Worm (Caenorhabditis elegans) whole organism, L1 larva: Measurements from ENCODE around the gene C07G1.6.

Source experiments
- C16A3.4 ChIP-seq: fragments of 150-350 bp; optimal IDR thresholded peaks from 2 replicates; lab custom pipeline; 2014; ENCODE audit warnings: missing biosample characterization, missing genetic modification characterization
- C34B4.2 ChIP-seq: sonication (generic microtip); optimal IDR thresholded peaks from 2 replicates; lab custom pipeline; 2017; ENCODE audit warnings: mild to moderate bottlenecking, missing genetic modification characterization, missing compliant biosample characterization
- aly-2 ChIP-seq: fragments of 150-350 bp; optimal IDR thresholded peaks from 2 replicates; lab custom pipeline; 2014; ENCODE audit warnings: missing biosample characterization, missing genetic modification characterization
- blmp-1 ChIP-seq: fragments of 150-350 bp; optimal IDR thresholded peaks from 2 replicates; lab custom pipeline; 2014; ENCODE audit warnings: missing biosample characterization, missing genetic modification characterization
- ceh-63 ChIP-seq: fragments of 200-800 bp; sonication (Bioruptor generic); optimal IDR thresholded peaks from 2 replicates; lab custom pipeline; 2018; ENCODE audit warnings: mild to moderate bottlenecking, missing genetic modification characterization, missing compliant biosample characterization
- ceh-8 ChIP-seq: fragments of 200-800 bp; sonication (Bioruptor generic); optimal IDR thresholded peaks from 2 replicates; lab custom pipeline; 2018; ENCODE audit warnings: mild to moderate bottlenecking, missing genetic modification characterization, moderate library complexity, missing compliant biosample characterization
- ceh-82 ChIP-seq, 3 experiments: fragments of 150-350 bp in 1 of 3; sonication (generic microtip) in 2 of 3; optimal IDR thresholded peaks; 2 replicates each; lab custom pipeline; 2014 to 2017; ENCODE audit warnings: missing biosample characterization in 3 of 3, missing genetic modification characterization in 3 of 3
- ceh-88 ChIP-seq: fragments of 200-800 bp; sonication (Bioruptor generic); IDR thresholded peaks from 2 replicates; pipeline ENCODE4 v1.3.6; 2022; ENCODE audit warnings: missing genetic modification characterization, missing compliant biosample characterization
- ces-1 ChIP-seq: fragments of 150-350 bp; optimal IDR thresholded peaks from 2 replicates; lab custom pipeline; 2014; ENCODE audit warnings: missing biosample characterization, missing genetic modification reagents, missing genetic modification characterization
- dsc-1 ChIP-seq: sonication (generic microtip); optimal IDR thresholded peaks from 2 replicates; lab custom pipeline; 2016; ENCODE audit warnings: mild to moderate bottlenecking, missing genetic modification characterization, missing compliant biosample characterization
- efl-1 ChIP-seq, 4 experiments: fragments of 150-350 bp; optimal IDR thresholded peaks in 3 of 4; peaks in 1 of 4; 1 replicate in 1 of 4; 2 replicates in 3 of 4; lab custom pipeline; 2014; ENCODE audit warnings: missing biosample characterization in 2 of 4, missing genetic modification characterization in 2 of 4, missing genetic modification reagents in 2 of 4
- efl-3 ChIP-seq: fragments of 200-800 bp; sonication (Bioruptor generic); optimal IDR thresholded peaks from 2 replicates; lab custom pipeline; 2018; ENCODE audit warnings: mild to moderate bottlenecking, missing genetic modification characterization, missing compliant biosample characterization
- egl-13 ChIP-seq: sonication (generic microtip); optimal IDR thresholded peaks from 2 replicates; lab custom pipeline; 2016; ENCODE audit warnings: missing genotype, missing genetic modification reagents, missing genetic modification characterization, missing compliant biosample characterization
- egl-27 ChIP-seq, 2 experiments: fragments of 150-350 bp in 1 of 2; sonication (generic microtip); optimal IDR thresholded peaks; 3 replicates each; lab custom pipeline; 2017 to 2018; ENCODE audit warnings: missing biosample characterization in 2 of 2, missing genetic modification characterization in 2 of 2, missing genetic modification reagents in 2 of 2
- elt-3 ChIP-seq, 6 experiments: fragments of 150-350 bp in 1 of 6; sonication (generic microtip); optimal IDR thresholded peaks; 2 replicates each; lab custom pipeline; 2017 to 2018; ENCODE audit warnings: missing biosample characterization in 6 of 6, missing genetic modification characterization in 6 of 6, inconsistent platforms in 1 of 6
- fkh-10 ChIP-seq: sonication (generic microtip); optimal IDR thresholded peaks from 2 replicates; lab custom pipeline; 2017; ENCODE audit warnings: missing biosample characterization, missing genetic modification reagents, missing genetic modification characterization
- fkh-4 ChIP-seq: sonication (generic microtip); optimal IDR thresholded peaks from 2 replicates; lab custom pipeline; 2016; ENCODE audit warnings: missing compliant biosample characterization, missing genetic modification characterization, borderline replicate concordance
- fkh-8 ChIP-seq: sonication (generic microtip); optimal IDR thresholded peaks from 2 replicates; lab custom pipeline; 2016; ENCODE audit warnings: mild to moderate bottlenecking, missing genetic modification characterization, missing compliant biosample characterization
- hlh-4 ChIP-seq: sonication (generic microtip); optimal IDR thresholded peaks from 2 replicates; lab custom pipeline; 2016; ENCODE audit warnings: mild to moderate bottlenecking, missing genetic modification characterization, missing compliant biosample characterization
- irx-1 ChIP-seq: sonication (generic microtip); optimal IDR thresholded peaks from 2 replicates; lab custom pipeline; 2016; ENCODE audit warnings: missing genetic modification characterization, missing compliant biosample characterization
- lin-13 ChIP-seq: fragments of 150-350 bp; optimal IDR thresholded peaks from 2 replicates; lab custom pipeline; 2014; ENCODE audit warnings: missing biosample characterization, missing genetic modification reagents, missing genetic modification characterization
- lin-14 ChIP-seq: fragments of 200-800 bp; sonication (Bioruptor generic); optimal IDR thresholded peaks from 2 replicates; lab custom pipeline; 2018; ENCODE audit warnings: mild to moderate bottlenecking, missing genetic modification characterization, moderate library complexity, missing compliant biosample characterization
- lin-35 ChIP-seq, 2 experiments: fragments of 150-350 bp; optimal IDR thresholded peaks; 2 replicates each; lab custom pipeline; 2014; ENCODE audit warnings: missing biosample characterization in 2 of 2, missing genetic modification characterization in 2 of 2, missing genetic modification reagents in 2 of 2
- lsy-2 ChIP-seq, 2 experiments: fragments of 150-350 bp; optimal IDR thresholded peaks; 2 replicates each; lab custom pipeline; 2014; ENCODE audit warnings: missing biosample characterization in 2 of 2, missing genetic modification characterization in 2 of 2
- mdl-1 ChIP-seq, 2 experiments: fragments of 150-350 bp; optimal IDR thresholded peaks; 2 replicates each; lab custom pipeline; 2014 to 2017; ENCODE audit warnings: missing biosample characterization in 2 of 2, missing genetic modification characterization in 2 of 2, inconsistent platforms in 1 of 2
- mef-2 ChIP-seq: fragments of 150-350 bp; optimal IDR thresholded peaks from 2 replicates; lab custom pipeline; 2014; ENCODE audit warnings: missing biosample characterization, missing genetic modification characterization
- nhr-19 ChIP-seq: fragments of 200-800 bp; sonication (Bioruptor generic); conservative IDR thresholded peaks from 2 replicates; pipeline ENCODE4 v1.3.6; 2022; ENCODE audit warnings: missing genetic modification characterization, missing compliant biosample characterization
- nhr-20 ChIP-seq: sonication (generic microtip); optimal IDR thresholded peaks from 2 replicates; lab custom pipeline; 2016; ENCODE audit warnings: mild to moderate bottlenecking, missing genetic modification characterization, missing compliant biosample characterization
- nhr-71 ChIP-seq: sonication (generic microtip); optimal IDR thresholded peaks from 2 replicates; lab custom pipeline; 2016; ENCODE audit warnings: mild to moderate bottlenecking, missing genetic modification characterization, moderate library complexity, missing compliant biosample characterization
- pax-3 ChIP-seq: fragments of 200-800 bp; sonication (Bioruptor generic); optimal IDR thresholded peaks from 2 replicates; lab custom pipeline; 2018; ENCODE audit warnings: mild to moderate bottlenecking, missing genetic modification characterization, moderate library complexity, missing compliant biosample characterization
- pqm-1 ChIP-seq: sonication (generic microtip); optimal IDR thresholded peaks from 3 replicates; lab custom pipeline; 2017; ENCODE audit warnings: missing biosample characterization, missing genetic modification characterization
- rnt-1 ChIP-seq: sonication (generic microtip); optimal IDR thresholded peaks from 2 replicates; lab custom pipeline; 2016; ENCODE audit warnings: mild to moderate bottlenecking, missing genetic modification characterization, moderate library complexity, missing compliant biosample characterization
- skn-1 ChIP-seq: fragments of 150-350 bp; optimal IDR thresholded peaks from 2 replicates; lab custom pipeline; 2014; ENCODE audit warnings: missing biosample characterization, missing genetic modification characterization
- snpc-4 ChIP-seq: fragments of 150-350 bp; optimal IDR thresholded peaks from 2 replicates; lab custom pipeline; 2014; ENCODE audit warnings: missing biosample characterization, missing genetic modification characterization
- snu-23 ChIP-seq: sonication (generic microtip); optimal IDR thresholded peaks from 2 replicates; lab custom pipeline; 2016; ENCODE audit warnings: missing genetic modification characterization, missing compliant biosample characterization
- sox-4 ChIP-seq: sonication (generic microtip); optimal IDR thresholded peaks from 2 replicates; lab custom pipeline; 2016; ENCODE audit warnings: missing genetic modification characterization, missing compliant biosample characterization
- swsn-7 ChIP-seq: sonication (generic microtip); optimal IDR thresholded peaks from 2 replicates; lab custom pipeline; 2016; ENCODE audit warnings: missing genetic modification characterization, missing compliant biosample characterization
- tbx-2 ChIP-seq: sonication (generic microtip); optimal IDR thresholded peaks from 2 replicates; lab custom pipeline; 2016; ENCODE audit warnings: missing genetic modification characterization, missing compliant biosample characterization
- ztf-11 ChIP-seq, 2 experiments: sonication (generic microtip); optimal IDR thresholded peaks; 2 replicates each; lab custom pipeline; 2016 to 2017; ENCODE audit warnings: missing genetic modification characterization in 2 of 2, missing biosample characterization in 1 of 2, missing compliant biosample characterization in 1 of 2

C07G1.6 gene

DNA sequence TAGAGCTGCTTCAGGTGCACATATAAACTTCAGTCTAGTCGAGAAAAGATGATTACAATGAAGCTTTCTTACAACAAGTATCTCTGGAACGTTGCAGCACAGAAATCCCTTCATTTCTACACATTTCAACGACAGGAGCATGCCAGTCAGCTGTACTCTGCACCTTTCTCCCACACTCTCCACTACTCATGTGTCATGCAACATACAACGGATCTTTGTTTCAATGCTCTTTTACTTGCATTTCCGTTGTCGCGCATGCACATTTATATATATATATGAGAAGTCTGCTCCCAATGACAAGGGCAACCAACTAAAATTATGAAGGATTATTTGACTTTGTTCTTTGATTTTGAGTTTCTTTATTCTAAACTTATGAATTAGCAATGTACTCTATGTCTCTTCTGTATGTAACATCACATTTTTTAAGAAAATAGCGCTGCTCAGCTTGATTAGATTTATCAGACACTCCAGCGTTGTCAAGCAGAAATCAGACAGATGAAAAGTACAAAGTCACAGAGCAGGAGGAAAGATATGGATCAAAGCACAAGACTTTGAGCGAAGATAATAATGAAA, 25.0 kb upstream of the C07G1.6 start (continued):
- TF ChIP-seq dsc-1 (tag; lab: Kevin White, UChicago): peak; percentile 45
- TF ChIP-seq rnt-1 (tag; lab: Kevin White, UChicago): no peak
- TF ChIP-seq aly-2 (tag; lab: Kevin White, UChicago): no peak
- no peak for TF ChIP-seq lin-13 (GFP tag; lab: Kevin White, UChicago)
- no peak for TF ChIP-seq mef-2 (tag; lab: Kevin White, UChicago)
- peak; percentile 3 for TF ChIP-seq egl-13 (tag; lab: Kevin White, UChicago)
- peak; percentile 1 for TF ChIP-seq fkh-10 (GFP tag; lab: Kevin White, UChicago)
- TF ChIP-seq snpc-4 (tag; lab: Kevin White, UChicago): no peak
- TF ChIP-seq C34B4.2 (tag; lab: Kevin White, UChicago): no peak
- TF ChIP-seq swsn-7 (tag; lab: Kevin White, UChicago): peak; percentile 7
- peak; percentile 23 for TF ChIP-seq sox-4
- TF ChIP-seq ces-1 (GFP tag; lab: Kevin White, UChicago): no peak
- TF ChIP-seq fkh-8 (tag; lab: Kevin White, UChicago): peak; percentile 80
- no peak for TF ChIP-seq pqm-1 (tag; lab: Kevin White, UChicago)
- TF ChIP-seq nhr-19 (GFP tag; lab: Robert Waterston, UW): 0 out of 2 replicates have a peak, but pooled peaks have one; percentile 12
- TF ChIP-seq pax-3 (tag; lab: Kevin White, UChicago): no peak
- TF ChIP-seq ceh-63 (GFP tag; lab: Kevin White, UChicago): no peak
- TF ChIP-seq skn-1 (tag; lab: Kevin White, UChicago): no peak
- TF ChIP-seq ceh-82 (tag; optimal IDR thresholded peaks at IDR 0.05; lab: Kevin White, UChicago): no peak
- TF ChIP-seq efl-3 (GFP tag; lab: Kevin White, UChicago): no peak
- TF ChIP-seq ceh-88 (GFP tag; lab: Robert Waterston, UW): no peak
- TF ChIP-seq snu-23 (GFP tag; lab: Kevin White, UChicago): no peak
- no peak for TF ChIP-seq tbx-2
- peak; percentile 54 for TF ChIP-seq lin-14 (GFP tag; lab: Kevin White, UChicago)

DNA sequence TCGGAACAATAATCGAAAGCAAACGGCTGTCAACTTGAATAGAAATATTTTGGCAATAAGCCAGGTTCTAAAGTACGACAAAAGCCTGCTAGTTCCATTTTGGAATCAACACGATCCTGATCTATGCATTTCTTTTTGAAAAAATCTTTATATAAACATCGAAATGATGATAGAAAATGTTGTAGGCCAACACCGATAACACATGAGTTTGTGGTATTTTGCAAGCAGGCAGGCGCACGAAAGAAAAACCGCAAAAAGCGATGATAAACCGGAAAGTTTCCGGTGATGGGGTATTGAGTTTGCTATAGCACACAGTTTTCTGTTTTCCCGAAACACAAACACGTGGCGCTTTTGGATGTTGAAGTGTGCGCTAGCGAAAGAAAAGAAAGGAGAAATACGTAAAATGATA, 23.9 kb upstream of the C07G1.6 start:
- no peak for TF ChIP-seq pax-3 (tag; lab: Kevin White, UChicago)
- no peak for TF ChIP-seq egl-27 (tag; optimal IDR thresholded peaks at IDR 0.05; lab: Kevin White, UChicago)
- TF ChIP-seq snu-23 (GFP tag; lab: Kevin White, UChicago): peak; percentile 22
- TF ChIP-seq blmp-1 (tag; lab: Kevin White, UChicago): peak; percentile 57
- peak in 1 of 6 experiments; percentile 0 for TF ChIP-seq elt-3 (tag; optimal IDR thresholded peaks at IDR 0.05; lab: Kevin White, UChicago)
- TF ChIP-seq nhr-20 (tag; lab: Kevin White, UChicago): peak; percentile 59
- peak; percentile 39 for TF ChIP-seq lin-14 (GFP tag; lab: Kevin White, UChicago)
- peak in 1 of 2 experiments; percentile 31 for TF ChIP-seq mdl-1 (tag; optimal IDR thresholded peaks at IDR 0.05; lab: Kevin White, UChicago)
- TF ChIP-seq ztf-11 (tag; optimal IDR thresholded peaks at IDR 0.05; lab: Kevin White, UChicago): no peak
- peak; percentile 1 for TF ChIP-seq nhr-71
- TF ChIP-seq efl-1 (optimal IDR thresholded peaks at IDR 0.05; lab: Kevin White, UChicago): no peak
- peak in 1 of 2 experiments; percentile 75 for TF ChIP-seq efl-1 (GFP tag; optimal IDR thresholded peaks at IDR 0.05 in 1 of 2; lab: Kevin White, UChicago)

ce11 chrIV:8233268-8233667, 23.1 kb upstream of the C07G1.6 start:
- TF ChIP-seq hlh-4 (tag; lab: Kevin White, UChicago) (no peak), lin-35 (GFP tag; optimal IDR thresholded peaks at IDR 0.05; lab: Kevin White, UChicago) (no peak), mef-2 (tag; lab: Kevin White, UChicago) (no peak), blmp-1 (tag; lab: Kevin White, UChicago) (peak; percentile 96), nhr-71 (no peak), fkh-4 (tag; lab: Kevin White, UChicago) (no peak), ceh-8 (GFP tag; lab: Kevin White, UChicago) (no peak), irx-1 (tag; lab: Kevin White, UChicago) (no peak), C16A3.4 (tag; lab: Kevin White, UChicago) (no peak), lsy-2 (tag; optimal IDR thresholded peaks at IDR 0.05; lab: Kevin White, UChicago) (no peak), lin-14 (GFP tag; lab: Kevin White, UChicago) (peak; percentile 17), efl-1 (optimal IDR thresholded peaks at IDR 0.05; lab: Kevin White, UChicago) (no peak), efl-1 (GFP tag; optimal IDR thresholded peaks at IDR 0.05 in 1 of 2; lab: Kevin White, UChicago) (peak in 1 of 2 experiments; percentile 15)
